Fruit fly (Drosophila melanogaster): ENCODE measurements around the gene tow.
A peak's percentile ranks its signal among the peaks of the same experiment; 100 is the strongest.

DNA sequence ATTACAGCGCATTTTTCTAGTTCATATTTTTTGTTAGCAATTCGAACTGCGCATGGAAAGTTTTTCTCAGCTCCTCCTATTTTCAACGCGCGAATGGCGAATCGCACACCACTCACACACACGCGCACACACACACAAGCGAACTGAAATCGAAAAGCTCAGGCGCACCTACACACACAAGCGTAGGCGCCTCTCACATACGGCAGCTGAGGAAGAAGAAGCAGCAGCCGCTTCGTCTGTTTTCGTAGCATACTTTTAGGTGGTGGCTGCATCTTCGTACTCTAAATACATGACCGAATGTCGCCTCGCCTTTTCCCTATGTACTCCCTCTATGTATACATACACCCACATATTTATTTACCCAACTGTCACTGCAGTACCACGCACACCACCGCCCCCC is 16.8 kb upstream of the tow start:
- TF ChIP-seq CG2129 (GFP tag; IDR thresholded peaks at IDR 0.05; ENCODE audit: partially characterized antibody) (no peak), da (GFP tag; optimal IDR thresholded peaks at IDR 0.05) (no peak), E2f1 (GFP tag; IDR thresholded peaks at IDR 0.05) (no peak), repo (GFP tag; optimal IDR thresholded peaks at IDR 0.05) (no peak), kay (GFP tag; optimal IDR thresholded peaks at IDR 0.05) (no peak), sens-2 (GFP tag; IDR thresholded peaks at IDR 0.05) (no peak), CG10321 (GFP tag; IDR thresholded peaks at IDR 0.05) (no peak), CG8478 (optimal IDR thresholded peaks at IDR 0.05) (peak; percentile 11), Dp (GFP tag; optimal IDR thresholded peaks at IDR 0.05) (no peak), Mad (GFP tag; optimal IDR thresholded peaks at IDR 0.05) (no peak), Oli (tag; optimal IDR thresholded peaks at IDR 0.05) (no peak), CG8281 (tag; optimal IDR thresholded peaks at IDR 0.05) (no peak)
